Worm (Caenorhabditis elegans) whole organism, L2 larva: ENCODE measurements around the gene Y57E12AR.1.

Source experiments
- C34F6.9 ChIP-seq: fragments of 150-350 bp; optimal IDR thresholded peaks from 2 replicates; lab custom pipeline; 2014; ENCODE audit warnings: missing biosample characterization, missing genetic modification characterization
- F13H6.1 ChIP-seq: sonication (generic microtip); optimal IDR thresholded peaks from 2 replicates; lab custom pipeline; 2016; ENCODE audit warnings: missing genetic modification characterization, missing compliant biosample characterization
- R02D3.7 ChIP-seq: fragments of 150-350 bp; optimal IDR thresholded peaks from 2 replicates; lab custom pipeline; 2014; ENCODE audit warnings: missing biosample characterization, missing genetic modification characterization
- ZK546.5 ChIP-seq: sonication (generic microtip); optimal IDR thresholded peaks from 2 replicates; lab custom pipeline; 2017; ENCODE audit warnings: missing biosample characterization, missing genetic modification characterization
- alr-1 ChIP-seq: fragments of 150-350 bp; optimal IDR thresholded peaks from 2 replicates; lab custom pipeline; 2014; ENCODE audit warnings: missing biosample characterization, missing genetic modification characterization
- blmp-1 ChIP-seq: sonication (generic microtip); optimal IDR thresholded peaks from 2 replicates; lab custom pipeline; 2017; ENCODE audit warnings: missing genetic modification characterization, mild to moderate bottlenecking, missing compliant biosample characterization, antibody characterized with exemption, moderate library complexity; ENCODE audit not compliant: insufficient read depth
- ceh-16 ChIP-seq: fragments of 150-350 bp; optimal IDR thresholded peaks from 2 replicates; lab custom pipeline; 2014; ENCODE audit warnings: missing biosample characterization, missing genetic modification characterization
- crh-2 ChIP-seq: sonication (generic microtip); optimal IDR thresholded peaks from 2 replicates; lab custom pipeline; 2017; ENCODE audit warnings: missing biosample characterization, missing genetic modification characterization
- dmd-4 ChIP-seq: sonication (generic microtip); optimal IDR thresholded peaks from 2 replicates; lab custom pipeline; 2017; ENCODE audit warnings: missing biosample characterization, missing genetic modification characterization
- egl-27 ChIP-seq: sonication (generic microtip); optimal IDR thresholded peaks from 3 replicates; lab custom pipeline; 2017; ENCODE audit warnings: missing biosample characterization, missing genetic modification reagents, missing genetic modification characterization
- elt-3 ChIP-seq: sonication (generic microtip); optimal IDR thresholded peaks from 2 replicates; lab custom pipeline; 2017; ENCODE audit warnings: missing biosample characterization, missing genetic modification characterization
- gmeb-1 ChIP-seq: fragments of 150-350 bp; optimal IDR thresholded peaks from 2 replicates; lab custom pipeline; 2014; ENCODE audit warnings: missing biosample characterization, missing genetic modification characterization
- lin-11 ChIP-seq: fragments of 150-350 bp; sonication (generic microtip); optimal IDR thresholded peaks from 2 replicates; lab custom pipeline; 2014; ENCODE audit warnings: missing biosample characterization, missing genetic modification characterization, inconsistent platforms, mixed read lengths
- lin-13 ChIP-seq: fragments of 150-350 bp; optimal IDR thresholded peaks from 2 replicates; lab custom pipeline; 2014; ENCODE audit warnings: missing biosample characterization, missing genetic modification reagents, missing genetic modification characterization
- lin-39 ChIP-seq: fragments of 150-350 bp; optimal IDR thresholded peaks from 2 replicates; lab custom pipeline; 2014; ENCODE audit warnings: missing biosample characterization, missing genetic modification reagents, missing genetic modification characterization
- lsy-2 ChIP-seq, 2 experiments: fragments of 150-350 bp in 1 of 2; sonication (generic microtip) in 1 of 2; optimal IDR thresholded peaks; 2 replicates each; lab custom pipeline; 2014 to 2017; ENCODE audit warnings: missing biosample characterization in 2 of 2, missing genetic modification characterization in 2 of 2
- mab-5 ChIP-seq: fragments of 150-350 bp; optimal IDR thresholded peaks from 2 replicates; lab custom pipeline; 2014; ENCODE audit warnings: missing biosample characterization, missing genetic modification characterization
- mbf-1 ChIP-seq: sonication (generic microtip); optimal IDR thresholded peaks from 2 replicates; lab custom pipeline; 2017; ENCODE audit warnings: missing biosample characterization, missing genetic modification characterization
- mdl-1 ChIP-seq, 2 experiments: fragments of 150-350 bp in 1 of 2; sonication (generic microtip) in 1 of 2; optimal IDR thresholded peaks; 2 replicates each; lab custom pipeline; 2017; ENCODE audit warnings: missing biosample characterization in 2 of 2, missing genetic modification characterization in 2 of 2
- nhr-11 ChIP-seq: fragments of 150-350 bp; optimal IDR thresholded peaks from 2 replicates; lab custom pipeline; 2014; ENCODE audit warnings: missing biosample characterization, missing genetic modification characterization
- nhr-21 ChIP-seq: fragments of 150-350 bp; optimal IDR thresholded peaks from 2 replicates; lab custom pipeline; 2014; ENCODE audit warnings: missing biosample characterization, missing genetic modification characterization
- nhr-23 ChIP-seq: fragments of 150-350 bp; optimal IDR thresholded peaks from 2 replicates; lab custom pipeline; 2014; ENCODE audit warnings: missing biosample characterization, missing genetic modification reagents, missing genetic modification characterization
- nhr-237 ChIP-seq: fragments of 150-350 bp; optimal IDR thresholded peaks from 2 replicates; lab custom pipeline; 2014; ENCODE audit warnings: missing biosample characterization, missing genetic modification characterization
- nhr-6 ChIP-seq: fragments of 150-350 bp; optimal IDR thresholded peaks from 2 replicates; lab custom pipeline; 2014; ENCODE audit warnings: missing biosample characterization, missing genetic modification characterization
- nhr-77 ChIP-seq: fragments of 150-350 bp; optimal IDR thresholded peaks from 2 replicates; lab custom pipeline; 2014; ENCODE audit warnings: missing biosample characterization, missing genetic modification characterization
- peb-1 ChIP-seq: fragments of 150-350 bp; optimal IDR thresholded peaks from 2 replicates; lab custom pipeline; 2014; ENCODE audit warnings: missing biosample characterization, missing genetic modification characterization
- skn-1 ChIP-seq: sonication (generic microtip); optimal IDR thresholded peaks from 2 replicates; lab custom pipeline; 2017; ENCODE audit warnings: missing biosample characterization, missing genetic modification characterization
- sma-3 ChIP-seq: sonication (generic microtip); optimal IDR thresholded peaks from 2 replicates; lab custom pipeline; 2016; ENCODE audit warnings: missing genetic modification reagents, missing genetic modification characterization, missing compliant biosample characterization
- sma-9 ChIP-seq, 2 experiments: fragments of 150-350 bp in 1 of 2; sonication (generic microtip) in 1 of 2; optimal IDR thresholded peaks; 2 replicates each; lab custom pipeline; 2014 to 2016; ENCODE audit warnings: missing genetic modification characterization in 2 of 2, mild to moderate bottlenecking in 1 of 2, missing biosample characterization in 1 of 2, missing compliant biosample characterization in 1 of 2, missing genetic modification reagents in 1 of 2, moderate library complexity in 1 of 2
- snpc-4 ChIP-seq: fragments of 150-350 bp; optimal IDR thresholded peaks from 2 replicates; lab custom pipeline; 2014; ENCODE audit warnings: missing biosample characterization, missing genetic modification characterization
- unc-39 ChIP-seq: fragments of 150-350 bp; optimal IDR thresholded peaks from 2 replicates; lab custom pipeline; 2014; ENCODE audit warnings: missing biosample characterization, missing genetic modification characterization
- unc-55 ChIP-seq: fragments of 150-350 bp; sonication (generic microtip); optimal IDR thresholded peaks from 3 replicates; lab custom pipeline; 2014; ENCODE audit warnings: missing biosample characterization, missing genetic modification reagents, missing genetic modification characterization
- unc-62 ChIP-seq: fragments of 150-350 bp; optimal IDR thresholded peaks from 2 replicates; lab custom pipeline; 2014; ENCODE audit warnings: missing biosample characterization, missing genetic modification reagents, missing genetic modification characterization
- zag-1 ChIP-seq: fragments of 150-350 bp; optimal IDR thresholded peaks from 2 replicates; lab custom pipeline; 2014; ENCODE audit warnings: missing biosample characterization, missing genetic modification characterization
- ztf-1 ChIP-seq: fragments of 200-800 bp; sonication (Bioruptor generic); conservative IDR thresholded peaks from 2 replicates; pipeline ENCODE4 v1.3.6; 2022; ENCODE audit warnings: missing genetic modification characterization, missing compliant biosample characterization
- ztf-11 ChIP-seq: sonication (generic microtip); optimal IDR thresholded peaks from 2 replicates; lab custom pipeline; 2017; ENCODE audit warnings: missing biosample characterization, missing genetic modification characterization

Gene Y57E12AR.1

ce11 chrV:7050153-7050552 lies 15.0 kb downstream of the Y57E12AR.1 start:
- no peak for TF ChIP-seq sma-3 (GFP tag; lab: Kevin White, UChicago)
- TF ChIP-seq ZK546.5 (tag; lab: Kevin White, UChicago) = no peak
- no peak for TF ChIP-seq zag-1 (tag; lab: Kevin White, UChicago)
- TF ChIP-seq ceh-16 (tag; lab: Kevin White, UChicago) = no peak
- TF ChIP-seq sma-9 (GFP tag; optimal IDR thresholded peaks at IDR 0.05; lab: Kevin White, UChicago) = no peak
- TF ChIP-seq sma-9 (tag; optimal IDR thresholded peaks at IDR 0.05; lab: Kevin White, UChicago) = no peak
- TF ChIP-seq alr-1 (tag; lab: Kevin White, UChicago) = no peak
- TF ChIP-seq snpc-4 (tag; lab: Kevin White, UChicago) = no peak
- TF ChIP-seq nhr-11 = no peak
- no peak for TF ChIP-seq lin-39 (tag; lab: Kevin White, UChicago)
- no peak for TF ChIP-seq crh-2
- no peak for TF ChIP-seq unc-39 (tag; lab: Kevin White, UChicago)

ce11 chrV:7047512-7047911 lies 17.6 kb downstream of the Y57E12AR.1 start, which contains the start of gene F20A1.8:
Gene F20A1.8 (minus strand): TSS chrV:7047612.
- TF ChIP-seq lin-11 (tag; lab: Kevin White, UChicago) = no peak
- TF ChIP-seq mab-5 = no peak
- no peak for TF ChIP-seq ztf-11 (tag; lab: Kevin White, UChicago)
- no peak for TF ChIP-seq C34F6.9 (tag; lab: Kevin White, UChicago)

- TF ChIP-seq lin-13 (GFP tag; lab: Kevin White, UChicago) (no peak), nhr-21 (no peak), nhr-237 (no peak), alr-1 (tag; lab: Kevin White, UChicago) (no peak), zag-1 (tag; lab: Kevin White, UChicago) (no peak), sma-9 (GFP tag; optimal IDR thresholded peaks at IDR 0.05; lab: Kevin White, UChicago) (no peak), sma-9 (tag; optimal IDR thresholded peaks at IDR 0.05; lab: Kevin White, UChicago) (no peak), F13H6.1 (tag; lab: Kevin White, UChicago) (no peak), gmeb-1 (tag; lab: Kevin White, UChicago) (no peak), unc-62 (no peak), nhr-77 (tag; lab: Kevin White, UChicago) (no peak), dmd-4 (tag; lab: Kevin White, UChicago) (no peak), R02D3.7 (tag; lab: Kevin White, UChicago) (no peak)
Observed at ce11 chrV:7046005-7046404, 19.1 kb downstream of the Y57E12AR.1 start, which contains the start of gene F20A1.2. Gene F20A1.2 (plus strand): TSS chrV:7046305.

- TF ChIP-seq lin-13 (GFP tag; lab: Kevin White, UChicago) (no peak), nhr-237 (no peak), egl-27 (tag; lab: Kevin White, UChicago) (no peak), ztf-1 (no peak), nhr-6 (tag; lab: Kevin White, UChicago) (no peak), lin-39 (tag; lab: Kevin White, UChicago) (no peak), peb-1 (tag; lab: Kevin White, UChicago) (no peak), blmp-1 (no peak), unc-39 (tag; lab: Kevin White, UChicago) (no peak), elt-3 (tag; lab: Kevin White, UChicago) (no peak)
- TF ChIP-seq, all 48 proteins: peak for 0
Observed at ce11 chrV:7036475-7036874, 28.7 kb downstream of the Y57E12AR.1 start, which contains the start of gene twk-11. Gene twk-11 (minus strand): TSS chrV:7036575.

- no peak for TF ChIP-seq elt-3 (tag; lab: Kevin White, UChicago)
- no peak for TF ChIP-seq gmeb-1 (tag; lab: Kevin White, UChicago)
- TF ChIP-seq egl-27 (tag; lab: Kevin White, UChicago) = no peak
- TF ChIP-seq ZK546.5 (tag; lab: Kevin White, UChicago) = no peak
- TF ChIP-seq nhr-21 = no peak
- TF ChIP-seq crh-2 = no peak
- TF ChIP-seq ztf-1 = no peak
- no peak for TF ChIP-seq zag-1 (tag; lab: Kevin White, UChicago)
- no peak for TF ChIP-seq lin-13 (GFP tag; lab: Kevin White, UChicago)
- TF ChIP-seq unc-55 = no peak
- no peak for TF ChIP-seq mab-5
- no peak for TF ChIP-seq nhr-237
- TF ChIP-seq nhr-11 = no peak
- no peak for TF ChIP-seq nhr-6 (tag; lab: Kevin White, UChicago)
- TF ChIP-seq skn-1 (tag; lab: Kevin White, UChicago) = no peak
- TF ChIP-seq lsy-2 (tag; optimal IDR thresholded peaks at IDR 0.05; lab: Kevin White, UChicago) = no peak
- TF ChIP-seq mdl-1 (tag; optimal IDR thresholded peaks at IDR 0.05; lab: Kevin White, UChicago) = no peak
- TF ChIP-seq mbf-1 (tag; lab: Kevin White, UChicago) = no peak
- no peak for TF ChIP-seq nhr-23 (tag; lab: Kevin White, UChicago)
- no peak for TF ChIP-seq R02D3.7 (tag; lab: Kevin White, UChicago)
Observed at ce11 chrV:7027055-7027454, 38.1 kb downstream of the Y57E12AR.1 start, which contains the start of gene F20A1.6. Gene F20A1.6 (minus strand): TSS chrV:7027155.
